Worm (Caenorhabditis elegans) whole organism, L2 larva: Measurements from ENCODE around the gene tbc-14.

ENCODE experiments used
- blmp-1 ChIP-seq: sonication (generic microtip); optimal IDR thresholded peaks from 2 replicates; lab custom pipeline; 2017; ENCODE audit warnings: missing genetic modification characterization, mild to moderate bottlenecking, missing compliant biosample characterization, antibody characterized with exemption, moderate library complexity; ENCODE audit not compliant: insufficient read depth
- lsy-2 ChIP-seq, 2 experiments: fragments of 150-350 bp in 1 of 2; sonication (generic microtip) in 1 of 2; optimal IDR thresholded peaks; 2 replicates each; lab custom pipeline; 2014 to 2017; ENCODE audit warnings: missing biosample characterization in 2 of 2, missing genetic modification characterization in 2 of 2
- nhr-21 ChIP-seq: fragments of 150-350 bp; optimal IDR thresholded peaks from 2 replicates; lab custom pipeline; 2014; ENCODE audit warnings: missing biosample characterization, missing genetic modification characterization
- skn-1 ChIP-seq: sonication (generic microtip); optimal IDR thresholded peaks from 2 replicates; lab custom pipeline; 2017; ENCODE audit warnings: missing biosample characterization, missing genetic modification characterization
- unc-39 ChIP-seq: fragments of 150-350 bp; optimal IDR thresholded peaks from 2 replicates; lab custom pipeline; 2014; ENCODE audit warnings: missing biosample characterization, missing genetic modification characterization

- TF ChIP-seq skn-1 (tag; lab: Kevin White, UChicago) = no peak
- no peak for TF ChIP-seq lsy-2 (tag; optimal IDR thresholded peaks at IDR 0.05; lab: Kevin White, UChicago)
- no peak for TF ChIP-seq unc-39 (tag; lab: Kevin White, UChicago)
- TF ChIP-seq nhr-21 (tag; lab: Kevin White, UChicago) = no peak
- no peak for TF ChIP-seq blmp-1 (tag; lab: Kevin White, UChicago)
Measured at ce11 chrII:13401549-13401948, 45.8 kb downstream of the tbc-14 start.
